Fruit fly (Drosophila melanogaster) whole organism, embryonic: ENCODE results near the gene nkt.

Experiments
- Asciz ChIP-seq: fragments of 200-800 bp; sonication (Bioruptor generic); optimal IDR thresholded peaks from 2 replicates; lab custom pipeline; 2017; ENCODE audit warnings: missing biosample characterization, mild to moderate bottlenecking, missing genetic modification characterization, missing genetic modification reagents
- Bdp1 ChIP-seq: fragments of 200-800 bp; sonication (Bioruptor generic); optimal IDR thresholded peaks from 3 replicates; lab custom pipeline; 2016; ENCODE audit warnings: missing biosample characterization, missing genetic modification characterization
- BtbVII ChIP-seq: fragments of 200-800 bp; sonication (Bioruptor generic); optimal IDR thresholded peaks from 3 replicates; lab custom pipeline; 2017; ENCODE audit warnings: missing biosample characterization, mild to moderate bottlenecking, missing genetic modification characterization
- CG10321 ChIP-seq: fragments of 200-800 bp; sonication (Bioruptor generic); IDR thresholded peaks from 2 replicates; pipeline ENCODE4 v1.3.6; 2022; ENCODE audit warnings: missing biosample characterization, missing genetic modification characterization
- CG12071 ChIP-seq: fragments of 200-800 bp; sonication (Bioruptor generic); optimal IDR thresholded peaks from 3 replicates; lab custom pipeline; 2018; ENCODE audit warnings: missing biosample characterization, mild to moderate bottlenecking, missing genetic modification characterization
- CG12236 ChIP-seq: fragments of 200-800 bp; sonication (Bioruptor generic); optimal IDR thresholded peaks from 2 replicates; lab custom pipeline; 2016; ENCODE audit warnings: missing biosample characterization, missing genetic modification characterization
- CG14860 ChIP-seq: fragments of 200-800 bp; sonication (Bioruptor generic); IDR thresholded peaks from 3 replicates; pipeline ENCODE4 v1.3.6; 2022; ENCODE audit warnings: missing biosample characterization, missing genetic modification characterization; ENCODE audit not compliant: partially characterized antibody
- CG17361 ChIP-seq: fragments of 200-800 bp; sonication (Bioruptor generic); IDR thresholded peaks from 3 replicates; pipeline ENCODE4 v1.3.6; 2022; ENCODE audit warnings: missing biosample characterization, missing genetic modification characterization
- CG2678 ChIP-seq: fragments of 200-800 bp; sonication (Bioruptor generic); optimal IDR thresholded peaks from 3 replicates; lab custom pipeline; 2019; ENCODE audit warnings: missing biosample characterization, mild to moderate bottlenecking, missing genetic modification characterization, moderate library complexity
- CG31441 ChIP-seq: fragments of 200-800 bp; sonication (Bioruptor generic); IDR thresholded peaks from 2 replicates; pipeline ENCODE4 v1.3.6; 2022; ENCODE audit warnings: missing biosample characterization, missing genetic modification characterization
- CG33213 ChIP-seq: fragments of 200-800 bp; sonication (Bioruptor generic); optimal IDR thresholded peaks from 3 replicates; lab custom pipeline; 2016; ENCODE audit warnings: missing biosample characterization, missing genetic modification characterization
- CG4282 ChIP-seq: fragments of 200-800 bp; sonication (Bioruptor generic); optimal IDR thresholded peaks from 2 replicates; lab custom pipeline; 2016; ENCODE audit warnings: missing biosample characterization, missing genetic modification characterization
- CG4707 ChIP-seq: fragments of 200-800 bp; sonication (Bioruptor generic); optimal IDR thresholded peaks from 2 replicates; lab custom pipeline; 2018; ENCODE audit warnings: missing biosample characterization, mild to moderate bottlenecking, missing genetic modification characterization, moderate library complexity
- CG5953 ChIP-seq: fragments of 200-800 bp; sonication (Bioruptor generic); IDR thresholded peaks from 2 replicates; pipeline ENCODE4 v1.3.6; 2022; ENCODE audit warnings: missing biosample characterization, missing genetic modification characterization
- CG8388 ChIP-seq: fragments of 200-800 bp; sonication (Bioruptor generic); optimal IDR thresholded peaks from 2 replicates; lab custom pipeline; 2019; ENCODE audit warnings: missing biosample characterization, mild to moderate bottlenecking, missing genetic modification characterization, moderate library complexity
- CG9727 ChIP-seq: fragments of 200-800 bp; sonication (Bioruptor generic); optimal IDR thresholded peaks from 3 replicates; lab custom pipeline; 2017; ENCODE audit warnings: missing biosample characterization, mild to moderate bottlenecking, missing genetic modification characterization
- Deaf1 ChIP-seq: fragments of 200-800 bp; optimal IDR thresholded peaks from 3 replicates; lab custom pipeline; 2019; ENCODE audit warnings: missing biosample characterization, mild to moderate bottlenecking, missing genetic modification characterization, moderate library complexity
- Hey ChIP-seq: fragments of 200-800 bp; sonication (Bioruptor generic); optimal IDR thresholded peaks from 3 replicates; lab custom pipeline; 2018; ENCODE audit warnings: missing biosample characterization, mild to moderate bottlenecking, missing genetic modification characterization
- Hmx ChIP-seq: fragments of 200-800 bp; sonication (Bioruptor generic); optimal IDR thresholded peaks from 2 replicates; lab custom pipeline; 2016; ENCODE audit warnings: missing biosample characterization, missing genetic modification characterization
- Lpt ChIP-seq: fragments of >200 bp; optimal IDR thresholded peaks from 2 replicates; lab custom pipeline; 2018; ENCODE audit warnings: missing biosample characterization, missing genetic modification characterization
- Mrtf ChIP-seq: fragments of 200-800 bp; sonication (Bioruptor generic); IDR thresholded peaks from 3 replicates; pipeline ENCODE4 v1.3.6; 2022; ENCODE audit warnings: missing biosample characterization, missing genetic modification characterization
- NC2β ChIP-seq: fragments of 200-800 bp; sonication (Bioruptor generic); optimal IDR thresholded peaks from 2 replicates; lab custom pipeline; 2016; ENCODE audit warnings: missing biosample characterization, missing genetic modification characterization
- Nf-YA ChIP-seq: fragments of 200-800 bp; sonication (Bioruptor generic); IDR thresholded peaks from 2 replicates; pipeline ENCODE4 v1.3.6; 2022; ENCODE audit warnings: missing biosample characterization, missing genetic modification characterization
- Nf-YC ChIP-seq: fragments of 200-800 bp; optimal IDR thresholded peaks from 3 replicates; lab custom pipeline; 2019; ENCODE audit warnings: missing biosample characterization, mild to moderate bottlenecking, missing genetic modification characterization, moderate library complexity
- Opbp ChIP-seq: fragments of 200-800 bp; sonication (Bioruptor generic); IDR thresholded peaks from 3 replicates; pipeline ENCODE4 v1.3.6; 2022; ENCODE audit warnings: missing biosample characterization, missing genetic modification characterization; ENCODE audit not compliant: partially characterized antibody
- Side ChIP-seq: fragments of 200-800 bp; sonication (Bioruptor generic); optimal IDR thresholded peaks from 2 replicates; lab custom pipeline; 2016; ENCODE audit warnings: missing biosample characterization, missing genetic modification characterization
- Sox102F ChIP-seq: fragments of 200-800 bp; sonication (Bioruptor generic); optimal IDR thresholded peaks from 2 replicates; lab custom pipeline; 2018; ENCODE audit warnings: missing biosample characterization, mild to moderate bottlenecking, missing genetic modification characterization, moderate library complexity
- Tbp ChIP-seq: fragments of >200 bp; optimal IDR thresholded peaks from 2 replicates; lab custom pipeline; 2018; ENCODE audit warnings: missing biosample characterization, missing genetic modification characterization
- ac ChIP-seq: fragments of 200-800 bp; sonication (Bioruptor generic); optimal IDR thresholded peaks from 3 replicates; lab custom pipeline; 2017; ENCODE audit warnings: missing biosample characterization, mild to moderate bottlenecking, missing genetic modification characterization
- amos ChIP-seq: fragments of 200-800 bp; sonication (Bioruptor generic); IDR thresholded peaks from 2 replicates; pipeline ENCODE4 v1.3.6; 2022; ENCODE audit warnings: missing biosample characterization, missing genetic modification characterization; ENCODE audit not compliant: partially characterized antibody
- bab2 ChIP-seq: fragments of 200-800 bp; sonication (Bioruptor generic); optimal IDR thresholded peaks from 2 replicates; lab custom pipeline; 2016; ENCODE audit warnings: missing biosample characterization, missing genetic modification characterization
- bcd ChIP-seq: fragments of 200-800 bp; sonication (Bioruptor generic); optimal IDR thresholded peaks from 2 replicates; lab custom pipeline; 2017; ENCODE audit warnings: missing biosample characterization, mild to moderate bottlenecking, missing genetic modification characterization
- caup ChIP-seq: fragments of 200-800 bp; sonication (Bioruptor generic); optimal IDR thresholded peaks from 3 replicates; lab custom pipeline; 2017; ENCODE audit warnings: missing biosample characterization, mild to moderate bottlenecking, missing genetic modification characterization, moderate library complexity; ENCODE audit not compliant: severe bottlenecking
- chm ChIP-seq: fragments of 200-800 bp; sonication (Bioruptor generic); IDR thresholded peaks from 2 replicates; pipeline ENCODE4 v1.3.6; 2022; ENCODE audit warnings: missing biosample characterization, missing genetic modification characterization
- crol ChIP-seq: fragments of 200-800 bp; sonication (Bioruptor generic); IDR thresholded peaks from 2 replicates; pipeline ENCODE4 v1.3.6; 2022; ENCODE audit warnings: missing biosample characterization, missing genetic modification characterization
- crp ChIP-seq, 2 experiments: fragments of 200-800 bp; sonication (Bioruptor generic); optimal IDR thresholded peaks; 2 replicates in 1 of 2; 3 replicates in 1 of 2; lab custom pipeline; 2017; ENCODE audit warnings: missing biosample characterization in 2 of 2, missing genetic modification characterization in 2 of 2, mild to moderate bottlenecking in 1 of 2, moderate library complexity in 1 of 2
- dm ChIP-seq: fragments of 200-800 bp; sonication (Bioruptor generic); optimal IDR thresholded peaks from 3 replicates; lab custom pipeline; 2016; ENCODE audit warnings: missing biosample characterization, missing genetic modification characterization
- eve ChIP-seq, 2 experiments: fragments of >200 bp; optimal IDR thresholded peaks; 2 replicates each; lab custom pipeline; 2017; ENCODE audit warnings: missing biosample characterization in 2 of 2, missing genetic modification characterization in 2 of 2
- fru ChIP-seq: fragments of >200 bp; optimal IDR thresholded peaks from 2 replicates; lab custom pipeline; 2017
- her ChIP-seq: fragments of 200-800 bp; sonication (Bioruptor generic); optimal IDR thresholded peaks from 2 replicates; lab custom pipeline; 2016; ENCODE audit warnings: missing biosample characterization, missing genetic modification characterization
- jing ChIP-seq: fragments of 200-800 bp; sonication (Bioruptor generic); optimal IDR thresholded peaks from 2 replicates; lab custom pipeline; 2018; ENCODE audit warnings: missing biosample characterization, mild to moderate bottlenecking, missing genetic modification characterization
- jumu ChIP-seq: fragments of 200-800 bp; sonication (Bioruptor generic); optimal IDR thresholded peaks from 3 replicates; lab custom pipeline; 2016; ENCODE audit warnings: missing biosample characterization, missing genetic modification characterization
- kah ChIP-seq: fragments of 200-800 bp; sonication (Bioruptor generic); optimal IDR thresholded peaks from 2 replicates; lab custom pipeline; 2018; ENCODE audit warnings: missing biosample characterization, mild to moderate bottlenecking, missing genetic modification characterization
- kay ChIP-seq: fragments of 200-800 bp; sonication (Bioruptor generic); optimal IDR thresholded peaks from 2 replicates; lab custom pipeline; 2016; ENCODE audit warnings: missing biosample characterization, missing genetic modification characterization
- lmd ChIP-seq: fragments of 200-800 bp; sonication (Bioruptor generic); IDR thresholded peaks from 2 replicates; pipeline ENCODE4 v1.3.6; 2022; ENCODE audit warnings: missing biosample characterization, missing genetic modification characterization
- nerfin-1 ChIP-seq: fragments of 200-800 bp; sonication (Bioruptor generic); optimal IDR thresholded peaks from 3 replicates; lab custom pipeline; 2019; ENCODE audit warnings: missing biosample characterization, mild to moderate bottlenecking, missing genetic modification characterization, moderate library complexity
- pzg ChIP-seq: fragments of 200-800 bp; sonication (Bioruptor generic); optimal IDR thresholded peaks from 3 replicates; lab custom pipeline; 2018; ENCODE audit warnings: missing biosample characterization, mild to moderate bottlenecking, missing genetic modification characterization, moderate library complexity
- sim ChIP-seq: fragments of 200-800 bp; sonication (Bioruptor generic); IDR thresholded peaks from 2 replicates; pipeline ENCODE4 v1.3.6; 2022; ENCODE audit warnings: missing biosample characterization, missing genetic modification characterization
- yki ChIP-seq: fragments of >200 bp; optimal IDR thresholded peaks from 3 replicates; lab custom pipeline; 2018

nkt gene

DNA sequence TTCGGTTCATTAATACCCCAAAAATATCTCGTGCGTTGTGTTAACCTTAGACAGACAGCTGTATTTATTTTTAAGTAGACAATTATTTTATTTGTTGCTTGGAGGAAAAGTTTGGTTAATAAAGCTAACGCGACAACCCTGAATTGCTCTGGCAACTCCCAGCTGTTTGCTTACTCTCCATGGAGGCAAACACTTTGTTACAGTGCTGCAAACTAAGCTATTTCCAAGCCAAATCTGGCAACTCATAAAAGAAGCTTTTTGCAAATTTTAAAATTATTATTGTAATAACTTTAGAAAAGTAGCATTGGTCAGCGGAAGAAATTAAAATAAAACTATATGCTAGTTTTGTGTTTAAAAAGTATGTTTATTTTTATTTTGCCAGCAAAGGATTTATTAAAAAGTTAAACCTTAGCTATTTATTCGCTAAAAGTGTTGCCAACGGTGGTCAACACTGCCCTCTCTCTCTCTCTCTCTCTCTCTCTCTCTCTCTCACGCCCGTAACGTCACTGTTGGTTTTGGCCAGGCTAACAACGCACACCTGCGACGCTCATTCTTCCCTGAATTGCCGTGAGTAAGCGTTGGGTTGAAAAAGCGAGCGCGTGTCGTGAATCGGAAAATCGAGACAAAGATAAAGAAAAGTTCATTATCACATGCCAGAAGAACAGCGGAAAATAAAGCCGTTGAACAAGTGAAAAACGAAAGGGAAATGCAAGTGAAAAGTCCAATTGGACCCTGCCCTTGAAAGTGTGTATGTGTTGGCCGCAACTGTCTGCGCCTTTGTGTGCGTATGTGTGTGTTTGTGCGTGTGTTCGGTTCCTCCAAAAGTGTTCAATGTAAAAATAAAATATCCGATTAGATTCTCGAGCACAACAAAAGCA, 14.3 kb downstream of the nkt start (continued):
- peak; percentile 2 for TF ChIP-seq nerfin-1 (tag; lab: Kevin White, UChicago)
- TF ChIP-seq crp (GFP tag; optimal IDR thresholded peaks at IDR 0.05; lab: Kevin White, UChicago): peak in 1 of 2 experiments; percentile 76
- TF ChIP-seq CG2678 (tag; lab: Kevin White, UChicago): peak; percentile 85
- no peak for TF ChIP-seq CG14860 (GFP tag; lab: Robert Waterston, UW)
- TF ChIP-seq CG12071: peak; percentile 92
- peak; percentile 69 for TF ChIP-seq Bdp1 (GFP tag; lab: Kevin White, UChicago)
- TF ChIP-seq lmd (GFP tag; lab: Robert Waterston, UW): peak; percentile 93
- peak; percentile 62 for TF ChIP-seq kay (GFP tag; lab: Kevin White, UChicago)
- peak; percentile 90 for TF ChIP-seq CG5953
- peak; percentile 88 for TF ChIP-seq CG9727
- peak; percentile 85 for TF ChIP-seq Side (GFP tag; lab: Kevin White, UChicago)
- peak; percentile 90 for TF ChIP-seq BtbVII (GFP tag; lab: Kevin White, UChicago)
- peak; percentile 59 for TF ChIP-seq yki
- TF ChIP-seq Mrtf (GFP tag; lab: Robert Waterston, UW): peak; percentile 95
- peak; percentile 83 for TF ChIP-seq Asciz
- peak; percentile 71 for TF ChIP-seq CG4707 (GFP tag; lab: Kevin White, UChicago)
- peak; percentile 9 for TF ChIP-seq dm (GFP tag; lab: Kevin White, UChicago)
- peak; percentile 93 for TF ChIP-seq caup (GFP tag; lab: Kevin White, UChicago)
- TF ChIP-seq ac (GFP tag; lab: Kevin White, UChicago): no peak
- TF ChIP-seq eve (GFP tag; optimal IDR thresholded peaks at IDR 0.05; lab: Kevin White, UChicago): no peak
- TF ChIP-seq fru: no peak
- TF ChIP-seq sim (GFP tag; lab: Robert Waterston, UW): peak; percentile 85
- TF ChIP-seq pzg (GFP tag; lab: Kevin White, UChicago): peak; percentile 24
- TF ChIP-seq CG10321 (GFP tag; lab: Robert Waterston, UW): peak; percentile 73
- peak; percentile 38; the same call in 1 of the 2 replicates for TF ChIP-seq crol (GFP tag; lab: Robert Waterston, UW)
- peak; percentile 90 for TF ChIP-seq bab2
- TF ChIP-seq CG33213 (GFP tag; lab: Kevin White, UChicago): peak; percentile 83
- peak; percentile 72 for TF ChIP-seq CG31441
- TF ChIP-seq kah: no peak
- peak; percentile 96 for TF ChIP-seq chm
- peak; percentile 88 for TF ChIP-seq Sox102F (GFP tag; lab: Kevin White, UChicago)
- TF ChIP-seq CG4282 (GFP tag; lab: Kevin White, UChicago): peak; percentile 30
- TF ChIP-seq NC2β (GFP tag; lab: Kevin White, UChicago): peak; percentile 86
- peak; percentile 84 for TF ChIP-seq jumu (GFP tag; lab: Kevin White, UChicago)
- TF ChIP-seq CG12236 (GFP tag; lab: Kevin White, UChicago): peak; percentile 57
- peak; percentile 86 for TF ChIP-seq Nf-YA (GFP tag; lab: Robert Waterston, UW)
- peak; percentile 84 for TF ChIP-seq bcd (GFP tag; lab: Kevin White, UChicago)
- TF ChIP-seq Deaf1 (tag; lab: Kevin White, UChicago): peak; percentile 56
- TF ChIP-seq CG8388 (GFP tag; lab: Kevin White, UChicago): peak; percentile 86
- peak; percentile 17 for TF ChIP-seq Hey
- peak; percentile 88 for TF ChIP-seq her (GFP tag; lab: Kevin White, UChicago)
- no peak for TF ChIP-seq Lpt (GFP tag; lab: Kevin White, UChicago)
- peak; percentile 44 for TF ChIP-seq Tbp (GFP tag; lab: Kevin White, UChicago)
- no peak for TF ChIP-seq jing (GFP tag; lab: Kevin White, UChicago)
- TF ChIP-seq amos (GFP tag; lab: Robert Waterston, UW): peak; percentile 23; the same call in 1 of the 2 replicates
- 0 out of 3 replicates have a peak, but pooled peaks have one; percentile 32 for TF ChIP-seq Opbp (GFP tag; lab: Robert Waterston, UW)
- TF ChIP-seq Nf-YC (tag; lab: Kevin White, UChicago): peak; percentile 50
- TF ChIP-seq CG17361 (GFP tag; lab: Robert Waterston, UW): peak; percentile 74
- TF ChIP-seq Hmx (GFP tag; lab: Kevin White, UChicago): peak; percentile 63
